Worm (Caenorhabditis elegans) whole organism, late embryonic: Measurements from ENCODE around the gene sut-1.

ENCODE experiments used
- K09A11.1 ChIP-seq: sonication (generic microtip); optimal IDR thresholded peaks from 2 replicates; lab custom pipeline; 2017; ENCODE audit warnings: antibody characterized with exemption, mild to moderate bottlenecking, missing genetic modification characterization, missing compliant biosample characterization; ENCODE audit not compliant: insufficient read depth
- ama-1 ChIP-seq: fragments of 150-350 bp; optimal IDR thresholded peaks from 2 replicates; lab custom pipeline; 2014
- ceh-31 ChIP-seq: sonication (generic microtip); optimal IDR thresholded peaks from 2 replicates; lab custom pipeline; 2016; ENCODE audit warnings: missing genetic modification characterization, missing compliant biosample characterization
- ceh-9 ChIP-seq: sonication (generic microtip); optimal IDR thresholded peaks from 2 replicates; lab custom pipeline; 2016; ENCODE audit warnings: mild to moderate bottlenecking, missing genetic modification characterization, inconsistent platforms, missing compliant biosample characterization
- dve-1 ChIP-seq: sonication (generic microtip); optimal IDR thresholded peaks from 2 replicates; lab custom pipeline; 2017; ENCODE audit warnings: antibody characterized with exemption, mild to moderate bottlenecking, missing genetic modification characterization, missing compliant biosample characterization
- fkh-10 ChIP-seq: fragments of 150-350 bp; optimal IDR thresholded peaks from 2 replicates; lab custom pipeline; 2014; ENCODE audit warnings: missing biosample characterization, missing genetic modification reagents, missing genetic modification characterization
- lim-6 ChIP-seq: sonication (generic microtip); optimal IDR thresholded peaks from 2 replicates; lab custom pipeline; 2016; ENCODE audit warnings: missing genetic modification characterization, missing compliant biosample characterization
- npax-4 ChIP-seq: sonication (generic microtip); optimal IDR thresholded peaks from 2 replicates; lab custom pipeline; 2016; ENCODE audit warnings: missing genetic modification characterization, missing compliant biosample characterization
- pha-4 ChIP-seq: fragments of 150-350 bp; optimal IDR thresholded peaks from 2 replicates; lab custom pipeline; 2018; ENCODE audit warnings: missing biosample characterization, missing genetic modification reagents, missing genetic modification characterization
- pqm-1 ChIP-seq: sonication (generic microtip); optimal IDR thresholded peaks from 2 replicates; lab custom pipeline; 2016; ENCODE audit warnings: missing genetic modification characterization, missing compliant biosample characterization
- ttx-3 ChIP-seq: sonication (generic microtip); optimal IDR thresholded peaks from 2 replicates; lab custom pipeline; 2016; ENCODE audit warnings: missing genetic modification reagents, missing genetic modification characterization, missing compliant biosample characterization
- unc-3 ChIP-seq, 2 experiments: fragments of 200-800 bp in 1 of 2; sonication (Bioruptor generic) in 1 of 2; sonication (generic microtip) in 1 of 2; conservative IDR thresholded peaks in 1 of 2; optimal IDR thresholded peaks in 1 of 2; 2 replicates each; pipeline versions ENCODE4 v1.3.6 to Lab custom; 2016 to 2022; ENCODE audit warnings: missing compliant biosample characterization in 2 of 2, missing genetic modification characterization in 2 of 2, missing genetic modification reagents in 1 of 2
- unc-55 ChIP-seq: sonication (generic microtip); optimal IDR thresholded peaks from 2 replicates; lab custom pipeline; 2017; ENCODE audit warnings: missing biosample characterization, missing genetic modification reagents, missing genetic modification characterization

DNA sequence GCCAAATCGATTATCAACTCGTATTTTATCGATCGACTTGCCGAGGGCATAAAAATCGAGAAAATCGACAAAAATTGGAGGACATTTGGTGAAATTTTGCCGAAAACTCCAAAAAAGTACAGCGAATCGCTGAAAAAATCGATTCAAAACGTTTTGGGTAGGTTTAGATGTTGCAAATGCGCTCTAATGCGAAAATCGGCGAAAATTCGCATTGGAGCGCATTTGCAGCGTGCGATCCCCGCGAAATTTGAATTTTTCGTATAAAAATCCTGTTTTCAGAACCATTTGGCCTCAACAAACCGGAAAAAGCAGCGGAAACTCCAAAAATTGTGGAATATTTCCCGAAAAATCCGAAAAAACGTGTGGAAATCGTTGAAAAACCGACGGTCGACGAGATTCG, 3.4 kb upstream of the sut-1 start:
- TF ChIP-seq ceh-31 (tag; lab: Kevin White, UChicago), result no peak
- TF ChIP-seq pha-4, result no peak
- TF ChIP-seq ama-1, result no peak
- TF ChIP-seq fkh-10 (GFP tag; lab: Kevin White, UChicago), result no peak
- TF ChIP-seq pqm-1, result no peak
- no peak for TF ChIP-seq unc-55
- TF ChIP-seq ceh-9 (tag; lab: Kevin White, UChicago), result no peak
- TF ChIP-seq lim-6 (tag; lab: Kevin White, UChicago), result no peak
- TF ChIP-seq ttx-3 (tag; lab: Kevin White, UChicago), result no peak
- TF ChIP-seq unc-3 (GFP tag; conservative IDR thresholded peaks at IDR 0.05; lab: Robert Waterston, UW), result no peak
- TF ChIP-seq unc-3 (tag; optimal IDR thresholded peaks at IDR 0.05; lab: Kevin White, UChicago), result no peak
- no peak for TF ChIP-seq dve-1 (tag; lab: Kevin White, UChicago)
- no peak for TF ChIP-seq K09A11.1 (tag; lab: Kevin White, UChicago)
- no peak for TF ChIP-seq npax-4 (tag; lab: Kevin White, UChicago)
